Fruit fly (Drosophila melanogaster): Measurements from ENCODE around the gene Grip.

The Grip gene

dm6 chrX:5918499-5919126 is 47.5 kb upstream of the Grip start (continued):
- peak; percentile 86 for TF ChIP-seq knrl (GFP tag; IDR thresholded peaks at IDR 0.05; ENCODE audit: partially characterized antibody)
- peak; percentile 99 for TF ChIP-seq dmrt99B (tag; optimal IDR thresholded peaks at IDR 0.05)
- TF ChIP-seq TFAM (GFP tag; optimal IDR thresholded peaks at IDR 0.05) = peak; percentile 85
- peak; percentile 99 for TF ChIP-seq ap (GFP tag; IDR thresholded peaks at IDR 0.05)
- TF ChIP-seq Ets65A (GFP tag) = peak; percentile 100
- TF ChIP-seq sens-2 (GFP tag; IDR thresholded peaks at IDR 0.05) = peak; percentile 98
- TF ChIP-seq ftz-f1 (GFP tag; optimal IDR thresholded peaks at IDR 0.05) = peak; percentile 96
- peak; percentile 84 for TF ChIP-seq CG14965 (GFP tag; optimal IDR thresholded peaks at IDR 0.05; ENCODE audit: borderline replicate concordance)
- no peak for TF ChIP-seq fru (optimal IDR thresholded peaks at IDR 0.05)
- peak; percentile 99 for TF ChIP-seq CoRest (tag; optimal IDR thresholded peaks at IDR 0.05)
- TF ChIP-seq CG34224 (GFP tag; IDR thresholded peaks at IDR 0.05; ENCODE audit: partially characterized antibody) = peak; percentile 90
- TF ChIP-seq CG12391 (tag; optimal IDR thresholded peaks at IDR 0.05) = peak; percentile 98
- peak; percentile 97 for TF ChIP-seq emc (GFP tag; optimal IDR thresholded peaks at IDR 0.05)
- TF ChIP-seq Mad (GFP tag; optimal IDR thresholded peaks at IDR 0.05) = peak; percentile 98
- peak; percentile 69 for TF ChIP-seq CG7963 (GFP tag; IDR thresholded peaks at IDR 0.05; ENCODE audit: partially characterized antibody)
- TF ChIP-seq CG12071 (GFP tag; optimal IDR thresholded peaks at IDR 0.05) = peak; percentile 98
- TF ChIP-seq fd64A (GFP tag; optimal IDR thresholded peaks at IDR 0.05) = peak; percentile 96
- TF ChIP-seq slbo (GFP tag; IDR thresholded peaks at IDR 0.05) = peak; percentile 100
- TF ChIP-seq fd102C (GFP tag; optimal IDR thresholded peaks at IDR 0.05) = peak; percentile 67
- TF ChIP-seq jumu (GFP tag; optimal IDR thresholded peaks at IDR 0.05) = peak; percentile 99
- TF ChIP-seq ro (GFP tag; IDR thresholded peaks at IDR 0.05) = peak; percentile 99
- peak; percentile 98 for TF ChIP-seq Bteb2 (GFP tag; optimal IDR thresholded peaks at IDR 0.05)
- TF ChIP-seq insv (GFP tag; optimal IDR thresholded peaks at IDR 0.05) = peak in 1 of 2 experiments; percentile 70
- TF ChIP-seq CG8089 (GFP tag; optimal IDR thresholded peaks at IDR 0.05) = peak; percentile 98
- TF ChIP-seq Blimp-1 (GFP tag; optimal IDR thresholded peaks at IDR 0.05) = peak; percentile 96
- peak in 1 of 3 experiments; percentile 94 for TF ChIP-seq Stat92E (GFP tag; optimal IDR thresholded peaks at IDR 0.05)
- TF ChIP-seq CG8765 (GFP tag; IDR thresholded peaks at IDR 0.05) = peak; percentile 98
- no peak for TF ChIP-seq hth (optimal IDR thresholded peaks at IDR 0.05)
- TF ChIP-seq CG16815 (GFP tag; optimal IDR thresholded peaks at IDR 0.05) = peak; percentile 99
- TF ChIP-seq fu2 (GFP tag; optimal IDR thresholded peaks at IDR 0.05) = peak; percentile 98
- peak; percentile 99 for TF ChIP-seq gce (GFP tag; IDR thresholded peaks at IDR 0.05)
- peak; percentile 72 for TF ChIP-seq CG7271 (tag; optimal IDR thresholded peaks at IDR 0.05)
- peak; percentile 100 for TF ChIP-seq Dbx (GFP tag; IDR thresholded peaks at IDR 0.05)
- TF ChIP-seq CG10321 (GFP tag; IDR thresholded peaks at IDR 0.05) = peak; percentile 88
- TF ChIP-seq Nf-YA (GFP tag; IDR thresholded peaks at IDR 0.05) = peak; percentile 98
- TF ChIP-seq CG18619 (GFP tag; optimal IDR thresholded peaks at IDR 0.05) = peak; percentile 98
- TF ChIP-seq ab (GFP tag; optimal IDR thresholded peaks at IDR 0.05) = peak; percentile 99
- TF ChIP-seq CG17186 (GFP tag; optimal IDR thresholded peaks at IDR 0.05) = peak; percentile 91
- TF ChIP-seq nerfin-2 (GFP tag; IDR thresholded peaks at IDR 0.05; ENCODE audit: partially characterized antibody) = peak; percentile 65
- peak; percentile 98 for TF ChIP-seq CG11504 (tag; optimal IDR thresholded peaks at IDR 0.05)
- TF ChIP-seq schlank (tag; optimal IDR thresholded peaks at IDR 0.05) = peak; percentile 99
- TF ChIP-seq CG3838 (GFP tag; optimal IDR thresholded peaks at IDR 0.05) = peak; percentile 95
- peak; percentile 97 for TF ChIP-seq odd (GFP tag; optimal IDR thresholded peaks at IDR 0.05)
- peak; percentile 97 for TF ChIP-seq salm (tag; optimal IDR thresholded peaks at IDR 0.05)
- TF ChIP-seq Chrac-16 (GFP tag; optimal IDR thresholded peaks at IDR 0.05) = peak; percentile 99
- TF ChIP-seq CG14014 (GFP tag; IDR thresholded peaks at IDR 0.05) = peak; percentile 99
- TF ChIP-seq CG8290 (GFP tag; optimal IDR thresholded peaks at IDR 0.05) = peak; percentile 96
- peak; percentile 80 to 100 for TF ChIP-seq CG8290 (tag; optimal IDR thresholded peaks at IDR 0.05)
- TF ChIP-seq CG7357 (GFP tag; IDR thresholded peaks at IDR 0.05) = peak; percentile 98
- TF ChIP-seq CG34376 (GFP tag; optimal IDR thresholded peaks at IDR 0.05) = peak; percentile 99
- peak; percentile 96 for TF ChIP-seq sr (GFP tag; IDR thresholded peaks at IDR 0.05)
